Worm (Caenorhabditis elegans) whole organism, L2 larva: ENCODE results near the gene C24H12.4.

ENCODE experiments used
- ZK546.5 ChIP-seq: sonication (generic microtip); optimal IDR thresholded peaks from 2 replicates; lab custom pipeline; 2017; ENCODE audit warnings: missing biosample characterization, missing genetic modification characterization
- elt-1 ChIP-seq: fragments of 150-350 bp; optimal IDR thresholded peaks from 2 replicates; lab custom pipeline; 2014; ENCODE audit warnings: missing biosample characterization, missing genetic modification characterization
- nhr-12 ChIP-seq: fragments of 150-350 bp; optimal IDR thresholded peaks from 2 replicates; lab custom pipeline; 2014; ENCODE audit warnings: missing biosample characterization, missing genetic modification characterization
- nhr-6 ChIP-seq: fragments of 150-350 bp; optimal IDR thresholded peaks from 2 replicates; lab custom pipeline; 2014; ENCODE audit warnings: missing biosample characterization, missing genetic modification characterization
- unc-39 ChIP-seq: fragments of 150-350 bp; optimal IDR thresholded peaks from 2 replicates; lab custom pipeline; 2014; ENCODE audit warnings: missing biosample characterization, missing genetic modification characterization
- unc-62 ChIP-seq: fragments of 150-350 bp; optimal IDR thresholded peaks from 2 replicates; lab custom pipeline; 2014; ENCODE audit warnings: missing biosample characterization, missing genetic modification reagents, missing genetic modification characterization
- ztf-11 ChIP-seq: sonication (generic microtip); optimal IDR thresholded peaks from 2 replicates; lab custom pipeline; 2017; ENCODE audit warnings: missing biosample characterization, missing genetic modification characterization
- ztf-4 ChIP-seq: fragments of 150-350 bp; optimal IDR thresholded peaks from 2 replicates; lab custom pipeline; 2014; ENCODE audit warnings: missing biosample characterization, missing genetic modification characterization

DNA sequence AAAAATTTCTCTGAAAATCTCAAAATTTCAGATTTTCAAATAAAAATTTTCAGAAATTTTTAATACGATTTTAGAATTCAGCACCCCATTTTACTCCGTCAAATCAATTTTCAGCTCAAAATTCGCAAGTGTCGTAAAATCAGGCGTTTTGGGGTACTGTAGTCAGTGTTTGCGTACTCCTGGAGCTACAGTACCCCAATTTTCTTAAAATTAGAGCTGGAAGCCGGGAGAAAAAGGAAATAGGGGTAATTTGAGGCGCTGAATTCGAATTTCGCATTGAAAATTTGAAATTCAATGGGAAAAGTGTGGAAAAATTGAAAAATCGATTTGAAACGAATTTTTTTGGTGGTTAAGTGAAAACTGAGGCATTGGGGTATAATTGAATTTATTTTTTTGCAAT is 50.3 kb downstream of the C24H12.4 start:
- TF ChIP-seq nhr-6 (tag; lab: Kevin White, UChicago) (no peak), ztf-4 (tag; lab: Kevin White, UChicago) (no peak), ZK546.5 (no peak), unc-39 (tag; lab: Kevin White, UChicago) (no peak), elt-1 (tag; lab: Kevin White, UChicago) (no peak), ztf-11 (tag; lab: Kevin White, UChicago) (no peak), unc-62 (GFP tag; lab: Kevin White, UChicago) (no peak), nhr-12 (tag; lab: Kevin White, UChicago) (no peak)
